Fruit fly (Drosophila melanogaster): ENCODE data around the gene CG17260.

CG17260 gene

DNA sequence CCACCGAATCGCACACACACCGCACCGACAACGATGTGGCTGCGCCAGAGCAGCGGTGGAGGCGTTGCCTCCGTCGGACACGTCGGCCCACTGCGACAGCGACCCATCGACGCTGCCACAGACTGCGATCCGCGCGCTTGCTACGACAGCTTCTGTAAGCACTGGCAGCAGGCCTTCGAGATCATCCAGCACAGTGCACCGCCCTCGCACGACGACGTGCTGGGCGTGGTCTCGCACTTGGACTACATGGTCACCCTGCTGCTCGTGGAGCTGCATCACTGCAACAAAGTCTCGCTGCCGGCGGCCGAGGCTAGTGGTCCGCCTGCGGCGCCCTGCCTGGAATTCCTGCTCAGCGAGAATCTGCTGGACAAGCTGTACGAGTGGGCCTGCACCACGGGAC lies 43.3 kb upstream of the CG17260 start:
- TF ChIP-seq CG8478 (optimal IDR thresholded peaks at IDR 0.05) (peak; percentile 82), PHDP (tag; optimal IDR thresholded peaks at IDR 0.05) (no peak), toy (GFP tag; IDR thresholded peaks at IDR 0.05) (0 out of 2 replicates have a peak, but pooled peaks have one; percentile 20), CG7357 (GFP tag; IDR thresholded peaks at IDR 0.05) (0 out of 3 replicates have a peak, but pooled peaks have one; percentile 15), Med (GFP tag) (peak; percentile 44), Dbx (GFP tag; IDR thresholded peaks at IDR 0.05) (peak; percentile 22; the same call in 1 of the 3 replicates), Awh (GFP tag; IDR thresholded peaks at IDR 0.05) (peak; percentile 52; the same call in 1 of the 2 replicates), unpg (GFP tag; optimal IDR thresholded peaks at IDR 0.05) (no peak), CG11093 (GFP tag; IDR thresholded peaks at IDR 0.05) (0 out of 3 replicates have a peak, but pooled peaks have one; percentile 21)

dm6 chr2L:2999113-2999512 lies 37.9 kb upstream of the CG17260 start, which contains the start of gene Ccdc85:
Ccdc85 (plus strand) TSS chr2L:2999286.
- TF ChIP-seq ab (GFP tag; optimal IDR thresholded peaks at IDR 0.05) (no peak), wek (GFP tag; optimal IDR thresholded peaks at IDR 0.05) (no peak), Dp (GFP tag; optimal IDR thresholded peaks at IDR 0.05) (peak; percentile 67), phol (tag; optimal IDR thresholded peaks at IDR 0.05) (peak; percentile 33), CG9932 (GFP tag; IDR thresholded peaks at IDR 0.05) (peak; percentile 6; the same call in 1 of the 2 replicates), gsb-n (tag; optimal IDR thresholded peaks at IDR 0.05) (no peak), CG34376 (GFP tag; optimal IDR thresholded peaks at IDR 0.05) (peak; percentile 5), Spps (tag; optimal IDR thresholded peaks at IDR 0.05) (no peak), Mes4 (GFP tag; optimal IDR thresholded peaks at IDR 0.05) (peak; percentile 4), en (GFP tag; optimal IDR thresholded peaks at IDR 0.05) (no peak), ase (GFP tag; IDR thresholded peaks at IDR 0.05) (no peak), Hmr (GFP tag; optimal IDR thresholded peaks at IDR 0.05) (no peak), bsh (GFP tag; optimal IDR thresholded peaks at IDR 0.05) (no peak), CG7372 (GFP tag; IDR thresholded peaks at IDR 0.05) (no peak), ken (GFP tag; IDR thresholded peaks at IDR 0.05) (no peak), zfh1 (GFP tag; IDR thresholded peaks at IDR 0.05) (no peak), wdn (GFP tag; IDR thresholded peaks at IDR 0.05) (no peak), schlank (tag; optimal IDR thresholded peaks at IDR 0.05) (no peak), CG8924 (tag; optimal IDR thresholded peaks at IDR 0.05) (peak; percentile 51), CG15514 (GFP tag; optimal IDR thresholded peaks at IDR 0.05) (peak; percentile 64), NFAT (GFP tag; IDR thresholded peaks at IDR 0.05) (no peak), toy (GFP tag; IDR thresholded peaks at IDR 0.05) (no peak), Hand (GFP tag; optimal IDR thresholded peaks at IDR 0.05) (no peak), Oaz (GFP tag; IDR thresholded peaks at IDR 0.05) (0 out of 2 replicates have a peak, but pooled peaks have one; percentile 5), Chrac-16 (GFP tag; optimal IDR thresholded peaks at IDR 0.05) (no peak), Aef1 (GFP tag; IDR thresholded peaks at IDR 0.05) (no peak), danr (GFP tag; IDR thresholded peaks at IDR 0.05) (no peak), CG1602 (GFP tag; optimal IDR thresholded peaks at IDR 0.05) (no peak), lilli (GFP tag; optimal IDR thresholded peaks at IDR 0.05) (peak; percentile 22), kay (GFP tag; optimal IDR thresholded peaks at IDR 0.05) (no peak), B-H2 (GFP tag; optimal IDR thresholded peaks at IDR 0.05) (peak; percentile 30), tx (GFP tag; optimal IDR thresholded peaks at IDR 0.05) (no peak), tgo (GFP tag; IDR thresholded peaks at IDR 0.05) (no peak), Atf-2 (GFP tag; optimal IDR thresholded peaks at IDR 0.05) (no peak), CG17912 (GFP tag; optimal IDR thresholded peaks at IDR 0.05) (no peak), HLH3B (GFP tag; IDR thresholded peaks at IDR 0.05) (no peak), zen2 (GFP tag; IDR thresholded peaks at IDR 0.05; ENCODE audit: partially characterized antibody) (peak; percentile 98), Hmx (GFP tag; optimal IDR thresholded peaks at IDR 0.05) (no peak), Hr3 (GFP tag; optimal IDR thresholded peaks at IDR 0.05) (no peak), GATAe (GFP tag; conservative IDR thresholded peaks at IDR 0.05) (no peak), Nf-YC (tag; optimal IDR thresholded peaks at IDR 0.05) (no peak), Sox102F (GFP tag; optimal IDR thresholded peaks at IDR 0.05) (no peak), rib (GFP tag; IDR thresholded peaks at IDR 0.05) (no peak)

Measured in whole organism, embryonic.